Fruit fly (Drosophila melanogaster) whole organism, embryonic: Measurements from ENCODE around the gene CG43339.

Experiments
- Atf-2 ChIP-seq: fragments of 200-800 bp; sonication (Bioruptor generic); optimal IDR thresholded peaks from 2 replicates; lab custom pipeline; 2016; ENCODE audit warnings: missing biosample characterization, missing genetic modification characterization
- CG10209 ChIP-seq: fragments of 200-800 bp; sonication (Bioruptor generic); optimal IDR thresholded peaks from 3 replicates; lab custom pipeline; 2017; ENCODE audit warnings: missing biosample characterization, mild to moderate bottlenecking, missing genetic modification characterization, missing genetic modification reagents
- CG10565 ChIP-seq: fragments of 200-800 bp; sonication (Bioruptor generic); optimal IDR thresholded peaks from 3 replicates; lab custom pipeline; 2016; ENCODE audit warnings: missing biosample characterization, mild to moderate bottlenecking, missing genetic modification characterization
- CG10979 ChIP-seq: fragments of 200-800 bp; sonication (Bioruptor generic); optimal IDR thresholded peaks from 2 replicates; lab custom pipeline; 2018; ENCODE audit warnings: missing biosample characterization, mild to moderate bottlenecking, missing genetic modification characterization, moderate library complexity
- CG12744 ChIP-seq: fragments of 200-800 bp; sonication (Bioruptor generic); optimal IDR thresholded peaks from 2 replicates; lab custom pipeline; 2016; ENCODE audit warnings: missing biosample characterization, missing genetic modification characterization
- CG13123 ChIP-seq: fragments of 200-800 bp; sonication (Bioruptor generic); optimal IDR thresholded peaks from 2 replicates; lab custom pipeline; 2016; ENCODE audit warnings: missing biosample characterization, missing genetic modification characterization
- CG14014 ChIP-seq: fragments of 200-800 bp; sonication (Bioruptor generic); IDR thresholded peaks from 2 replicates; pipeline ENCODE4 v1.3.6; 2022; ENCODE audit warnings: missing biosample characterization, missing genetic modification characterization
- CG14710 ChIP-seq: fragments of 200-800 bp; sonication (Bioruptor generic); optimal IDR thresholded peaks from 3 replicates; lab custom pipeline; 2019; ENCODE audit warnings: missing biosample characterization, mild to moderate bottlenecking, missing genetic modification characterization, moderate library complexity
- CG15514 ChIP-seq: fragments of 200-800 bp; sonication (Bioruptor generic); optimal IDR thresholded peaks from 3 replicates; lab custom pipeline; 2017; ENCODE audit warnings: missing biosample characterization, missing genetic modification characterization, mild to moderate bottlenecking, moderate library complexity, missing genetic modification reagents
- CG15601 ChIP-seq: fragments of 200-800 bp; sonication (Bioruptor generic); optimal IDR thresholded peaks from 3 replicates; lab custom pipeline; 2019; ENCODE audit warnings: missing biosample characterization, mild to moderate bottlenecking, missing genetic modification characterization, moderate library complexity
- CG1602 ChIP-seq: fragments of 200-800 bp; sonication (Bioruptor generic); optimal IDR thresholded peaks from 3 replicates; lab custom pipeline; 2016; ENCODE audit warnings: missing biosample characterization, missing genetic modification characterization
- CG16863 ChIP-seq: fragments of 200-800 bp; sonication (Bioruptor generic); optimal IDR thresholded peaks from 3 replicates; lab custom pipeline; 2016; ENCODE audit warnings: missing biosample characterization, missing genetic modification characterization
- CG17186 ChIP-seq: fragments of 200-800 bp; sonication (Bioruptor generic); optimal IDR thresholded peaks from 3 replicates; lab custom pipeline; 2017; ENCODE audit warnings: missing biosample characterization, missing genetic modification reagents, missing genetic modification characterization
- CG17359 ChIP-seq: fragments of 200-800 bp; sonication (Bioruptor generic); optimal IDR thresholded peaks from 3 replicates; lab custom pipeline; 2018; ENCODE audit warnings: missing biosample characterization, mild to moderate bottlenecking, missing genetic modification characterization, moderate library complexity
- CG18011 ChIP-seq: fragments of 200-800 bp; sonication (Bioruptor generic); optimal IDR thresholded peaks from 2 replicates; lab custom pipeline; 2017; ENCODE audit warnings: missing biosample characterization, missing genetic modification characterization, mild to moderate bottlenecking, moderate library complexity, missing genotype
- CG18262 ChIP-seq: fragments of 200-800 bp; optimal IDR thresholded peaks from 3 replicates; lab custom pipeline; 2019; ENCODE audit warnings: missing biosample characterization, mild to moderate bottlenecking, missing genetic modification characterization, moderate library complexity
- CG2120 ChIP-seq: fragments of 200-800 bp; sonication (Bioruptor generic); optimal IDR thresholded peaks from 3 replicates; lab custom pipeline; 2016; ENCODE audit warnings: missing biosample characterization, missing genetic modification characterization
- CG2678 ChIP-seq: fragments of 200-800 bp; sonication (Bioruptor generic); optimal IDR thresholded peaks from 3 replicates; lab custom pipeline; 2019; ENCODE audit warnings: missing biosample characterization, mild to moderate bottlenecking, missing genetic modification characterization, moderate library complexity
- CG4404 ChIP-seq: fragments of 200-800 bp; sonication (Bioruptor generic); IDR thresholded peaks from 2 replicates; pipeline ENCODE4 v1.3.6; 2022; ENCODE audit warnings: missing biosample characterization, missing genetic modification characterization
- CG6272 ChIP-seq: fragments of 200-800 bp; sonication (Bioruptor generic); IDR thresholded peaks from 2 replicates; pipeline ENCODE4 v1.3.6; 2022; ENCODE audit warnings: missing biosample characterization, missing genetic modification characterization
- CG7357 ChIP-seq: fragments of 200-800 bp; sonication (Bioruptor generic); IDR thresholded peaks from 3 replicates; pipeline ENCODE4 v1.3.6; 2022; ENCODE audit warnings: missing biosample characterization, missing genetic modification characterization
- CG9797 ChIP-seq: fragments of 200-800 bp; sonication (Bioruptor generic); optimal IDR thresholded peaks from 3 replicates; lab custom pipeline; 2018; ENCODE audit warnings: missing biosample characterization, mild to moderate bottlenecking, missing genetic modification characterization
- CG9876 ChIP-seq: fragments of 200-800 bp; sonication (Bioruptor generic); optimal IDR thresholded peaks from 2 replicates; lab custom pipeline; 2016; ENCODE audit warnings: missing biosample characterization, missing genetic modification characterization
- Doc2 ChIP-seq: fragments of 200-800 bp; sonication (Bioruptor generic); IDR thresholded peaks from 2 replicates; pipeline ENCODE4 v1.3.6; 2022; ENCODE audit warnings: missing biosample characterization, missing genetic modification characterization
- Fer3 ChIP-seq: fragments of 200-800 bp; sonication (Bioruptor generic); optimal IDR thresholded peaks from 2 replicates; lab custom pipeline; 2018; ENCODE audit warnings: missing biosample characterization, mild to moderate bottlenecking, missing genetic modification characterization, moderate library complexity
- H15 ChIP-seq: fragments of 200-800 bp; sonication (Bioruptor generic); IDR thresholded peaks from 3 replicates; pipeline ENCODE4 v1.3.6; 2022; ENCODE audit warnings: missing biosample characterization, missing genetic modification characterization
- Kr ChIP-seq: fragments of 200-800 bp; sonication (Bioruptor generic); optimal IDR thresholded peaks from 2 replicates; lab custom pipeline; 2017; ENCODE audit warnings: missing biosample characterization, mild to moderate bottlenecking, missing genetic modification characterization
- Mrtf ChIP-seq: fragments of 200-800 bp; sonication (Bioruptor generic); IDR thresholded peaks from 3 replicates; pipeline ENCODE4 v1.3.6; 2022; ENCODE audit warnings: missing biosample characterization, missing genetic modification characterization
- Pdp1 ChIP-seq, 2 experiments: fragments of 200-800 bp; sonication (Bioruptor generic); optimal IDR thresholded peaks; 3 replicates each; lab custom pipeline; 2016; ENCODE audit warnings: missing biosample characterization in 2 of 2, missing genetic modification characterization in 2 of 2, mild to moderate bottlenecking in 1 of 2, moderate library complexity in 1 of 2
- Sox100B ChIP-seq: fragments of 200-800 bp; sonication (Bioruptor generic); optimal IDR thresholded peaks from 3 replicates; lab custom pipeline; 2018; ENCODE audit warnings: missing biosample characterization, mild to moderate bottlenecking, missing genetic modification characterization
- Sry-δ ChIP-seq: fragments of 200-800 bp; sonication (Bioruptor generic); optimal IDR thresholded peaks from 2 replicates; lab custom pipeline; 2016; ENCODE audit warnings: missing biosample characterization, missing genetic modification characterization
- Tbp ChIP-seq: fragments of >200 bp; optimal IDR thresholded peaks from 2 replicates; lab custom pipeline; 2018; ENCODE audit warnings: missing biosample characterization, missing genetic modification characterization
- btn ChIP-seq: fragments of 200-800 bp; sonication (Bioruptor generic); optimal IDR thresholded peaks from 2 replicates; lab custom pipeline; 2016; ENCODE audit warnings: missing biosample characterization, missing genetic modification characterization
- cato ChIP-seq: fragments of 200-800 bp; sonication (Bioruptor generic); optimal IDR thresholded peaks from 2 replicates; lab custom pipeline; 2016; ENCODE audit warnings: missing biosample characterization, missing genetic modification characterization, borderline replicate concordance
- chm ChIP-seq: fragments of 200-800 bp; sonication (Bioruptor generic); IDR thresholded peaks from 2 replicates; pipeline ENCODE4 v1.3.6; 2022; ENCODE audit warnings: missing biosample characterization, missing genetic modification characterization
- da ChIP-seq: fragments of 200-800 bp; sonication (Bioruptor generic); optimal IDR thresholded peaks from 2 replicates; lab custom pipeline; 2016; ENCODE audit warnings: missing biosample characterization, missing genetic modification characterization
- gce ChIP-seq: fragments of 200-800 bp; sonication (Bioruptor generic); IDR thresholded peaks from 3 replicates; pipeline ENCODE4 v1.3.6; 2022; ENCODE audit warnings: missing biosample characterization, missing genetic modification characterization
- gcm ChIP-seq: fragments of 200-800 bp; sonication (Bioruptor generic); optimal IDR thresholded peaks from 2 replicates; lab custom pipeline; 2019; ENCODE audit warnings: missing biosample characterization, mild to moderate bottlenecking, missing genetic modification characterization, moderate library complexity
- gcm2 ChIP-seq: fragments of 200-800 bp; sonication (Bioruptor generic); optimal IDR thresholded peaks from 2 replicates; lab custom pipeline; 2016; ENCODE audit warnings: missing biosample characterization, missing genetic modification characterization
- hkb ChIP-seq, 2 experiments: fragments of 200-800 bp in 1 of 2; fragments of >200 bp in 1 of 2; sonication (Bioruptor generic) in 1 of 2; IDR thresholded peaks in 1 of 2; optimal IDR thresholded peaks in 1 of 2; 2 replicates each; pipeline versions ENCODE4 v1.3.6 to Lab custom; 2017 to 2022; ENCODE audit warnings: missing biosample characterization in 1 of 2, missing genetic modification characterization in 1 of 2
- lab ChIP-seq: fragments of 200-800 bp; sonication (Bioruptor generic); optimal IDR thresholded peaks from 3 replicates; lab custom pipeline; 2017; ENCODE audit warnings: missing biosample characterization, missing genetic modification characterization, mild to moderate bottlenecking, moderate library complexity, missing genetic modification reagents
- lilli ChIP-seq: fragments of 200-800 bp; sonication (Bioruptor generic); optimal IDR thresholded peaks from 3 replicates; lab custom pipeline; 2016; ENCODE audit warnings: missing biosample characterization, missing genetic modification characterization
- lmd ChIP-seq: fragments of 200-800 bp; sonication (Bioruptor generic); IDR thresholded peaks from 2 replicates; pipeline ENCODE4 v1.3.6; 2022; ENCODE audit warnings: missing biosample characterization, missing genetic modification characterization
- luna ChIP-seq: fragments of 200-800 bp; sonication (Bioruptor generic); optimal IDR thresholded peaks from 2 replicates; lab custom pipeline; 2016; ENCODE audit warnings: missing biosample characterization, missing genetic modification characterization
- nerfin-2 ChIP-seq: fragments of 200-800 bp; sonication (Bioruptor generic); IDR thresholded peaks from 2 replicates; pipeline ENCODE4 v1.3.6; 2022; ENCODE audit warnings: missing biosample characterization, missing genetic modification characterization; ENCODE audit not compliant: partially characterized antibody
- sens ChIP-seq: fragments of 200-800 bp; sonication (Bioruptor generic); peaks from one replicate; lab custom pipeline; 2016; ENCODE audit warnings: missing biosample characterization, missing genetic modification characterization
- unpg ChIP-seq: fragments of 200-800 bp; sonication (Bioruptor generic); optimal IDR thresholded peaks from 3 replicates; lab custom pipeline; 2018; ENCODE audit warnings: missing biosample characterization, mild to moderate bottlenecking, missing genetic modification characterization, moderate library complexity
- vfl ChIP-seq: fragments of 200-800 bp; sonication (Bioruptor generic); optimal IDR thresholded peaks from 2 replicates; lab custom pipeline; 2016; ENCODE audit warnings: missing biosample characterization, missing genetic modification characterization
- wdn ChIP-seq: fragments of 200-800 bp; sonication (Bioruptor generic); IDR thresholded peaks from 2 replicates; pipeline ENCODE4 v1.3.6; 2022; ENCODE audit warnings: missing biosample characterization, missing genetic modification characterization
- wor ChIP-seq: fragments of 200-800 bp; sonication (Bioruptor generic); IDR thresholded peaks from 2 replicates; pipeline ENCODE4 v1.3.6; 2022; ENCODE audit warnings: missing biosample characterization, missing genetic modification characterization
- z ChIP-seq: fragments of 200-800 bp; sonication (Bioruptor generic); IDR thresholded peaks from 3 replicates; pipeline ENCODE4 v1.3.6; 2022; ENCODE audit warnings: missing biosample characterization, missing genetic modification characterization
- zf30C ChIP-seq: fragments of 200-800 bp; sonication (Bioruptor generic); optimal IDR thresholded peaks from 3 replicates; lab custom pipeline; 2018; ENCODE audit warnings: missing biosample characterization, mild to moderate bottlenecking, missing genetic modification characterization

CG43339 gene

DNA sequence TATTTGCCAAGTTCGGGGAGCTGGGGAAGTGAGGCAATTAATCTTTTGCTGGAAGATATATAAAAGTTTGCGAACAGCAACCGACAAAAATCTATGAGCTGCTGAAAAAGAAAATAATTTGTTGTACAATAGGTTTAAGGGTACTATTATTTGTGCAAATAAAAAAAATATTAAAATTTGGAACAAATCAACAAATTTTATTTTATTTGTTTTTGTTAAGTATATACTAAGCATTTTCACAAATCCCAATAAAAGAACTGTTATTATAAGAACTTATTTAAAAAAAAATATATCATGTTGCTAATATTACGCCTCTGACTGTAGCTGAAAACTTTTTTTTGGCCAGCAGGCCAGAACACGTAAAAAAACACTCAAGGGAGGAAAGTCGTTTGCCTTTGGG lies 15.0 kb downstream of the CG43339 start (continued):
- TF ChIP-seq CG9876 (GFP tag; lab: Kevin White, UChicago) (no peak), wdn (GFP tag; lab: Robert Waterston, UW) (no peak), CG17359 (tag; lab: Kevin White, UChicago) (peak; percentile 28), CG17186 (GFP tag; lab: Kevin White, UChicago) (no peak), CG18262 (tag; lab: Kevin White, UChicago) (peak; percentile 26), Doc2 (GFP tag; lab: Robert Waterston, UW) (no peak), CG10979 (tag; lab: Kevin White, UChicago) (no peak), sens (GFP tag; lab: Kevin White, UChicago) (peak; percentile 54), btn (GFP tag; lab: Kevin White, UChicago) (no peak), cato (GFP tag; lab: Kevin White, UChicago) (no peak), lilli (no peak), CG16863 (GFP tag; lab: Kevin White, UChicago) (no peak), hkb (optimal IDR thresholded peaks at IDR 0.05; lab: Kevin White, UChicago) (no peak), hkb (GFP tag; IDR thresholded peaks at IDR 0.05; lab: Robert Waterston, UW) (peak; percentile 48; the same call in 1 of the 2 replicates), gcm (no peak), luna (GFP tag; lab: Kevin White, UChicago) (no peak), CG14710 (no peak), Sox100B (GFP tag; lab: Kevin White, UChicago) (peak; percentile 36), CG6272 (no peak), CG15601 (no peak), CG2678 (tag; lab: Kevin White, UChicago) (peak; percentile 72), CG13123 (GFP tag; lab: Kevin White, UChicago) (no peak), H15 (GFP tag; lab: Robert Waterston, UW) (no peak), CG10209 (GFP tag; lab: Kevin White, UChicago) (no peak), lab (GFP tag; lab: Kevin White, UChicago) (peak; percentile 53), da (GFP tag; lab: Kevin White, UChicago) (no peak), Fer3 (tag; lab: Kevin White, UChicago) (peak; percentile 14), CG14014 (no peak), gcm2 (GFP tag; lab: Kevin White, UChicago) (no peak), CG10565 (GFP tag; lab: Kevin White, UChicago) (no peak), nerfin-2 (GFP tag; lab: Robert Waterston, UW) (no peak), CG12744 (GFP tag; lab: Kevin White, UChicago) (no peak), CG18011 (GFP tag; lab: Kevin White, UChicago) (no peak), gce (GFP tag; lab: Robert Waterston, UW) (no peak), Mrtf (no peak), unpg (GFP tag; lab: Kevin White, UChicago) (no peak), Atf-2 (GFP tag; lab: Kevin White, UChicago) (no peak), z (GFP tag; lab: Robert Waterston, UW) (no peak), Tbp (GFP tag; lab: Kevin White, UChicago) (no peak), zf30C (GFP tag; lab: Kevin White, UChicago) (no peak), wor (GFP tag; lab: Robert Waterston, UW) (no peak), chm (GFP tag; lab: Robert Waterston, UW) (no peak), CG1602 (GFP tag; lab: Kevin White, UChicago) (no peak), CG9797 (GFP tag; lab: Kevin White, UChicago) (no peak), lmd (GFP tag; lab: Robert Waterston, UW) (no peak), CG7357 (GFP tag; lab: Robert Waterston, UW) (0 out of 3 replicates have a peak, but pooled peaks have one; percentile 26), CG2120 (GFP tag; lab: Kevin White, UChicago) (peak; percentile 28), Pdp1 (GFP tag; optimal IDR thresholded peaks at IDR 0.05; lab: Kevin White, UChicago) (no peak), CG15514 (GFP tag; lab: Kevin White, UChicago) (no peak), CG4404 (no peak), Sry-δ (GFP tag; lab: Kevin White, UChicago) (no peak), Kr (GFP tag; lab: Kevin White, UChicago) (no peak), vfl (GFP tag; lab: Kevin White, UChicago) (no peak)
